Fruit fly (Drosophila melanogaster): ENCODE results near the gene CG6204.

The CG6204 gene

dm6 chr3R:24169362-24169761, 24.3 kb upstream of the CG6204 start, which contains the start of gene CG5510 (continued):
- TF ChIP-seq CG3163 (GFP tag; optimal IDR thresholded peaks at IDR 0.05) (peak; percentile 45), peb (GFP tag; IDR thresholded peaks at IDR 0.05) (0 out of 2 replicates have a peak, but pooled peaks have one; percentile 11), Lim3 (GFP tag; IDR thresholded peaks at IDR 0.05) (no peak), lmd (GFP tag; IDR thresholded peaks at IDR 0.05) (peak; percentile 38; the same call in 1 of the 2 replicates), btn (GFP tag; optimal IDR thresholded peaks at IDR 0.05) (no peak), az2 (GFP tag; optimal IDR thresholded peaks at IDR 0.05) (peak; percentile 16), crc (GFP tag; optimal IDR thresholded peaks at IDR 0.05) (no peak), tgo (GFP tag; IDR thresholded peaks at IDR 0.05) (peak; percentile 20; the same call in 1 of the 3 replicates), CG8765 (GFP tag; IDR thresholded peaks at IDR 0.05) (peak; percentile 7; the same call in 1 of the 2 replicates), Atf-2 (GFP tag; optimal IDR thresholded peaks at IDR 0.05) (no peak), CG8478 (optimal IDR thresholded peaks at IDR 0.05) (no peak), ase (GFP tag; IDR thresholded peaks at IDR 0.05) (0 out of 3 replicates have a peak, but pooled peaks have one; percentile 21), CG12104 (GFP tag; optimal IDR thresholded peaks at IDR 0.05) (no peak), Side (GFP tag; optimal IDR thresholded peaks at IDR 0.05) (peak; percentile 62), CG32767 (GFP tag; IDR thresholded peaks at IDR 0.05) (no peak), Stat92E (GFP tag; optimal IDR thresholded peaks at IDR 0.05) (peak in 1 of 3 experiments; percentile 42), Hr51 (GFP tag; optimal IDR thresholded peaks at IDR 0.05) (peak in 1 of 2 experiments; percentile 56), Sox100B (GFP tag; optimal IDR thresholded peaks at IDR 0.05) (no peak), CG8281 (tag; optimal IDR thresholded peaks at IDR 0.05) (no peak), her (GFP tag; optimal IDR thresholded peaks at IDR 0.05) (peak; percentile 26), bab2 (GFP tag; optimal IDR thresholded peaks at IDR 0.05) (no peak), CG15073 (GFP tag; optimal IDR thresholded peaks at IDR 0.05) (no peak), HLH4C (GFP tag; IDR thresholded peaks at IDR 0.05; ENCODE audit: partially characterized antibody) (peak; percentile 98), CG34376 (GFP tag; optimal IDR thresholded peaks at IDR 0.05) (peak; percentile 22), Elba2 (GFP tag; optimal IDR thresholded peaks at IDR 0.05) (peak; percentile 33), chn (GFP tag; optimal IDR thresholded peaks at IDR 0.05) (peak; percentile 62), CG6813 (GFP tag; optimal IDR thresholded peaks at IDR 0.05) (peak; percentile 22), Bteb2 (GFP tag; optimal IDR thresholded peaks at IDR 0.05) (peak; percentile 11), HHEX (GFP tag; optimal IDR thresholded peaks at IDR 0.05) (peak; percentile 26), CG11085 (GFP tag; IDR thresholded peaks at IDR 0.05) (no peak; the same call in 1 of the 2 replicates), dysf (GFP tag; IDR thresholded peaks at IDR 0.05) (peak; percentile 25; the same call in 1 of the 3 replicates), Ravus (GFP tag; IDR thresholded peaks at IDR 0.05) (no peak), nerfin-2 (GFP tag; IDR thresholded peaks at IDR 0.05; ENCODE audit: partially characterized antibody) (peak; percentile 98), lilli (GFP tag; optimal IDR thresholded peaks at IDR 0.05) (peak; percentile 70), Sry-β (GFP tag; optimal IDR thresholded peaks at IDR 0.05) (peak; percentile 29), CG34422 (GFP tag; IDR thresholded peaks at IDR 0.05) (peak; percentile 93), CG17612 (GFP tag; IDR thresholded peaks at IDR 0.05) (no peak), CG33557 (GFP tag; optimal IDR thresholded peaks at IDR 0.05) (no peak), eve (GFP tag; optimal IDR thresholded peaks at IDR 0.05) (no peak), CG9437 (GFP tag; optimal IDR thresholded peaks at IDR 0.05) (no peak), sob (GFP tag; IDR thresholded peaks at IDR 0.05) (peak; percentile 58), crp (GFP tag; optimal IDR thresholded peaks at IDR 0.05) (peak in 1 of 2 experiments; percentile 67), CG10979 (tag; optimal IDR thresholded peaks at IDR 0.05) (peak; percentile 7), CG17568 (GFP tag; optimal IDR thresholded peaks at IDR 0.05) (no peak), CG6791 (GFP tag; IDR thresholded peaks at IDR 0.05; ENCODE audit: partially characterized antibody) (peak; percentile 99), CG1647 (GFP tag; optimal IDR thresholded peaks at IDR 0.05) (no peak), CG5953 (GFP tag; IDR thresholded peaks at IDR 0.05) (no peak), bsh (GFP tag; optimal IDR thresholded peaks at IDR 0.05) (peak in 1 of 2 experiments; percentile 45), Myb (GFP tag; optimal IDR thresholded peaks at IDR 0.05) (peak; percentile 97), CrebB (tag; optimal IDR thresholded peaks at IDR 0.05) (peak; percentile 55), vfl (GFP tag; optimal IDR thresholded peaks at IDR 0.05) (peak; percentile 52)
